Worm (Caenorhabditis elegans) whole organism, midembryonic: ENCODE measurements around the gene dnbp-1.

Source experiments
- T22C8.4 ChIP-seq: fragments of 200-800 bp; sonication (Bioruptor generic); IDR thresholded peaks from 2 replicates; pipeline ENCODE4 v1.3.6; 2022; ENCODE audit warnings: missing genetic modification characterization, missing compliant biosample characterization
- cog-1 ChIP-seq: sonication (generic microtip); optimal IDR thresholded peaks from 2 replicates; lab custom pipeline; 2016; ENCODE audit warnings: missing genetic modification characterization, missing compliant biosample characterization
- flt-1 ChIP-seq: fragments of 200-800 bp; sonication (Bioruptor generic); IDR thresholded peaks from 2 replicates; pipeline ENCODE4 v1.3.6; 2022; ENCODE audit warnings: missing genetic modification characterization, missing compliant biosample characterization
- klf-2 ChIP-seq: fragments of 200-800 bp; sonication (Bioruptor generic); conservative IDR thresholded peaks from 2 replicates; pipeline ENCODE4 v1.3.6; 2022; ENCODE audit warnings: missing genetic modification reagents, missing genetic modification characterization, missing compliant biosample characterization
- med-1 ChIP-seq: sonication (generic microtip); optimal IDR thresholded peaks from 2 replicates; lab custom pipeline; 2017; ENCODE audit warnings: missing genetic modification characterization, mild to moderate bottlenecking, missing compliant biosample characterization, antibody characterized with exemption, missing genetic modification reagents; ENCODE audit not compliant: insufficient read depth
- ztf-29 ChIP-seq: fragments of 200-800 bp; sonication (Bioruptor generic); IDR thresholded peaks from 2 replicates; pipeline ENCODE4 v1.3.6; 2022; ENCODE audit warnings: missing genetic modification reagents, missing genetic modification characterization, missing compliant biosample characterization

DNA sequence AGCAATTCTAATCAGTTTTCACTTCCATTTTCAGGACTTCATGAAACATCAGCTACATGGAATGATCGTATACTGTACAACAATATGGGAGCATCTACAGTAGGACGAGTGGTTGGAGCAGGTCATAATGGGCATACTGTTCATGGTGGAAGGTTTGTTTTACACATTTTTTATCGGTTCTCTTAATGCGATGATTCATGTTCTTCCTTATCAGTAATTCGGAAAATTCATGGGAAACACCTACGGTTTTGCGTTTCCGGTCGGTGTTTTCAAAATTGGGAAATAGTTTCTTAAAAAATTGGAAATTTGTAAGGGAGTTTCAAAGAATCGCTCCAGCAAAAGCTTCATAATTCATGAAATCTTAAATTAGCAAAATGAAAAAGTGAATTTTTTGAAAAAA lies 38.8 kb downstream of the dnbp-1 start:
- TF ChIP-seq flt-1 (GFP tag; lab: Robert Waterston, UW) (no peak), ztf-29 (GFP tag; lab: Robert Waterston, UW) (no peak), T22C8.4 (no peak), klf-2 (GFP tag; lab: Robert Waterston, UW) (no peak), cog-1 (no peak), med-1 (GFP tag; lab: Kevin White, UChicago) (no peak)
